Worm (Caenorhabditis elegans) whole organism, L4/young adult: ENCODE measurements around the gene sru-13.

Experiments
- W03F9.2 ChIP-seq: fragments of 150-350 bp; optimal IDR thresholded peaks from 2 replicates; lab custom pipeline; 2014; ENCODE audit warnings: missing biosample characterization, missing genetic modification characterization
- dao-5 ChIP-seq: sonication (generic microtip); optimal IDR thresholded peaks from 2 replicates; lab custom pipeline; 2016; ENCODE audit warnings: missing genotype, missing genetic modification characterization, moderate library complexity, missing compliant biosample characterization
- him-1 ChIP-seq: sonication (generic microtip); optimal IDR thresholded peaks from 2 replicates; lab custom pipeline; 2016; ENCODE audit warnings: missing genotype, missing genetic modification reagents, missing genetic modification characterization, missing compliant biosample characterization

The sru-13 gene

ce11 chrIV:12522521-12522920 is at the start of gene sru-13:
TSS of gene sru-13 (minus strand) at chrIV:12522621.
- TF ChIP-seq dao-5 (tag; lab: Kevin White, UChicago) (no peak), him-1 (no peak), W03F9.2 (tag; lab: Kevin White, UChicago) (no peak)

DNA sequence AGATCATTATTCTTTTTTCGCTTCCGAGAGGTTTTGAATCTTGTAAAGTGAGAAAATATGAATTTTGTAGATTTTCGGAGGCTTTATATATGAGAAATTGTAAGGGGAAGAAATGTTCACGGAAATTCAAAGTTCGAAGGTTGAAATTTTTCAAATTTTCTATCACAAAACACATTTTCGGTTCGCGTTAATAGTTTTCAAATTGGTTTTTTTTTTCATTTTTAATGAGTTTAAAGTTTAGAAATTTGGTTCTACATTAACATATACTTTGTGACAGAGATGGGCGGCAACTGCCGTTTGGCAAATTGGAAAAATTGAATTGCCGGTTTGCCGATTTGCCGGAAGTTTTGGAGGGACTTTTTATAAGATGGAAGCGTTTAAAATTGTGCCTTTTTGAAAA is 48.6 kb upstream of the sru-13 start, which contains the start of gene K08E7.4:
K08E7.4 (minus strand) TSS at position 101 of the 400 bp plus-strand sequence.
- TF ChIP-seq dao-5 (tag; lab: Kevin White, UChicago) (no peak), W03F9.2 (tag; lab: Kevin White, UChicago) (no peak), him-1 (no peak)

DNA sequence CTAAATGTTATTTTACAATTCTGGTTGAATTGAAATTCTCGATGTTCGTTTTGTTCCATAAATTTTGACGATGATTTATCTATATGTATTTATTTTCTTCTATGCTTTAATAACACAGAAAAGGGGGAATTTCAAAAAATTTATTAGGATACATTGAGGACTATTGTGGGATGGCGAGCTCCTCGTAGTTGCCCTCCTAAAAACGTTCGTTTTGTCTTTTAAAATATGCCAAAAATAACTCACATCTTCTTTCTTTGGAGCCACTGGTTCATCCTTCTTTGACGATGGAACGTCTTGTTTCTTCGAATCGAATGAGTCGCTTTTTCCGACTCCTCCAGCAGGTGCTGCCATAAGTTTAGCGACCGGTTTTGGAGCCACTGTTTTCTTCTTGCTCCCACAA is 48.1 kb upstream of the sru-13 start:
- no peak for TF ChIP-seq dao-5 (tag; lab: Kevin White, UChicago)
- no peak for TF ChIP-seq W03F9.2 (tag; lab: Kevin White, UChicago)
- no peak for TF ChIP-seq him-1

DNA sequence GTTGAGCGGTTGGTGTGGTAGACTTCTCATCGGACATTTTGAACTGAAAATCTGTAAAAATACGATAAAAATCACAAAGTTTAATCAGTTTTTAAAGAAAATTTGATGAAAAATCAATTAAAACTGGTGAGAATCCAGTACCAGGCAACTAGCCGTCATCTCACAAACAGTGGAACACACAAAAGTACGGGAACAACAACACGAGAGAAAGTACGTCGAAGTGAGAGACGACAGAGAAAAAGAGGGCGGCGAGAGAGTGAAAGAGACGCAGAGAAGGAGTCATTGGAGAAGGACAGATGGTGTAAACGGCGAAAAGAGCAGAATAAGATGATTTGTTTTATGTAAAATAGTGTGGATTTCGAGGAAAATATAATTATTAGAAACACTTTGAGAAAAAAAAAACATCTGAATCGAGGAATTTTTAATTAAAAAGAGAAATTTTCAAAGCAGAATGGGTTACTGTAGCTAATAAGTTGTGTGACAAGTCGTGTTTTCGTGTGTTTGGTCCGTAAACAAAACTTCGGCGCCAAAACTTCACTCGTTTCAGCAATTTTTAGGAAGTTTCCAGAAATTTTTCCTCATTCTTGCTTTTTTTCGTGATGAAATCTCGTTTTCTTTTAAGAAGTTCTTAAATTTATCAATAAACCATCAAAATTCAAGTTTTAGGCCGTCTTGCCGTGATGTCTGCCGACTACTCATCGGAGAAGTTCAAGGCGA is 44.9 kb upstream of the sru-13 start, which contains the start of the genes hsb-1 and let-99:
hsb-1 (minus strand) TSS at position 51 of the 717 bp plus-strand sequence.
let-99 (plus strand) TSS at position 667 of the 717 bp plus-strand sequence.
- peak; percentile 41 for TF ChIP-seq W03F9.2 (tag; lab: Kevin White, UChicago)
- TF ChIP-seq dao-5 (tag; lab: Kevin White, UChicago), result no peak

ce11 chrIV:12565933-12566540 is 43.6 kb upstream of the sru-13 start, which contains the start of gene eak-7:
TSS of gene eak-7 (minus strand) at chrIV:12565983.
- no peak for TF ChIP-seq dao-5 (tag; lab: Kevin White, UChicago)

DNA sequence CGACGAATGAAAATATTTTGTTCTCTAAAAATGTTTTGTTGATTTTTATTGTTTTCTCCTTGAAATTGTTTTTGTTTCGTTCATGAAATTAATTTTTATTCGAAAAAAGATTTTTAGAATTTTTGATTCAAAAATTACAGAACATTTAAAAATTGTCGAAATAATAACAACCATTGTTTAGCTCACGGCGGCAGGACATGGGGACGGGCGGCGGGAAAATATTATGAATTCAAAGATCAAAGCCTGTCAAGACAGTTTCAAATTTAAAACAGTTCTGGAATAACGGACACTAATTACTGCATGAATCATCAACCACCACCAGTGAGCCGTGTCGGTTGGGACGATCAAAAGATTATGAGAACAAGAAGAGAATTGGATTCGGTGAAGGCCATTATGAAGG is 38.1 kb upstream of the sru-13 start, which contains the start of gene snb-7:
snb-7 (plus strand) TSS at position 301 of the 400 bp plus-strand sequence.
- TF ChIP-seq W03F9.2 (tag; lab: Kevin White, UChicago), result no peak

DNA sequence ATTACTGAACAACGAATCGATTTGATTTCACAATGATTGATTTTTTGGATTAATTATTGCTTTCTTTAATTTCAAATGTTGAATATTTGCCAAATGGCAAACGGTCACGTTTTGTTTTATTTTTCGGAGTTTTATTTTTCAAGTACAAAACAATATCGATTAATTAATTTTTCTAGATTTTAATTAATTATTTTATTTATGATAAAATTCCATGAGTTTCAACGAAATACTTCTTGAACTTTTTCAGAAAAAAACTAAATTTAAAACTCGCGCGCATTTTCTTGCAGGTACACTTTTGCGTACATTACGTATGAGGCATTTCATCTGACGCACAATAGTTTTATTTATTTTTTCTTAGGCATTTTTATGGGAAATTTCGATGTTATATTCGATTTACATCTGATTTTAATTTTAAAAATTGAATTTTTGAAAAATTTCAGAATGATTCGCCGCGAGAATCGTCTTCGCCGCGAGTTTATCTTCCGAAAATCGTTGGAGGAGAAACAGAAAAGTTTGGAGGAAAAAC is 36.6 kb upstream of the sru-13 start, which contains the start of the genes ZK795.2 and ZK795.3:
ZK795.2 (minus strand) TSS at position 51 of the 526 bp plus-strand sequence.
ZK795.3 (plus strand) TSS at position 441 of the 526 bp plus-strand sequence.
- TF ChIP-seq him-1 (no peak), W03F9.2 (tag; lab: Kevin White, UChicago) (peak; percentile 70), dao-5 (tag; lab: Kevin White, UChicago) (no peak)

DNA sequence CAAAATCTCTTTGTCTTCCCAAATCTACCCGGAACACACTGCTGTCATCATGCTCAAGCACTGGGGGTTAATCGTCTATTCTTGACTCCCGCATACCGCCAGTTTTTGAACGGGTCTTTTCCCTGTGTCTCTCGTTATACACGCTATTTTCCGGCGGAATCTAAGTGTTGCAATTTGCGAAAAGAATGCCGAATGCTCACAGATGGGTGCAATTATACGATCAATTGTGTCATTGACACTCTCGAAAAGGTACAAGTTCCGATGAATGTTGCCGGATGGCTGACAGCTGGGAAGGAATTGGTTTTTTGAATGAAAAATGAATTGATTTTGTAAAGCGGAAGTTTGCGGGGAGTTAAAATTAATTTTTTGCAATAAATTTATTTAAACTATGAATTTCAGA is 29.5 kb upstream of the sru-13 start:
- TF ChIP-seq dao-5 (tag; lab: Kevin White, UChicago), result no peak
- no peak for TF ChIP-seq him-1
- no peak for TF ChIP-seq W03F9.2 (tag; lab: Kevin White, UChicago)

ce11 chrIV:12549014-12549413 is 26.6 kb upstream of the sru-13 start:
- TF ChIP-seq W03F9.2 (tag; lab: Kevin White, UChicago) (no peak), him-1 (no peak), dao-5 (tag; lab: Kevin White, UChicago) (no peak)

ce11 chrIV:12547824-12548223 is 25.4 kb upstream of the sru-13 start, which contains the start of gene ipmk-1:
TSS of gene ipmk-1 (plus strand) at chrIV:12548124.
- no peak for TF ChIP-seq W03F9.2 (tag; lab: Kevin White, UChicago)
- no peak for TF ChIP-seq him-1
- no peak for TF ChIP-seq dao-5 (tag; lab: Kevin White, UChicago)

DNA sequence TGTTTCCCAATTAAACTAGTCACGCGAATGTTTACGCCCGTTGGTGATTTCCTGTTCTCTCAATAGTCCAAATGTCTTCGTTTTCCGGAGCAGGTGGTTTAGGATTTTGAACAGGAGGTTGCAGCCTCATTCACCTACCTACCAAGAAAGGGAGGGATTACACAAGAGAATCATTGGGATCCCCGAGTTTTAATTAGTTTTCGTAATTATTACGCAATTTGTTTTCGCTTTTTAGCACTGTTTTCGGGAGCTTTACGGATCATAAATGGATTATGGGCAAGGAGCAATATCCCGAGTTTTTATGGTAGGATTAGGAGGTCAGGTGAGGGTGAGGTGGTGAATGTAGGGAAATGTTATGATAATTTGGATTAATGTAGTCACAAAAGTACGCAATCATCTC is 23.5 kb upstream of the sru-13 start:
- TF ChIP-seq W03F9.2 (tag; lab: Kevin White, UChicago) (no peak), him-1 (no peak), dao-5 (tag; lab: Kevin White, UChicago) (no peak)

ce11 chrIV:12545393-12545792 is 23.0 kb upstream of the sru-13 start:
- no peak for TF ChIP-seq him-1
- no peak for TF ChIP-seq W03F9.2 (tag; lab: Kevin White, UChicago)
- TF ChIP-seq dao-5 (tag; lab: Kevin White, UChicago), result no peak

- TF ChIP-seq him-1 (no peak), dao-5 (tag; lab: Kevin White, UChicago) (no peak), W03F9.2 (tag; lab: Kevin White, UChicago) (no peak)
Measured at ce11 chrIV:12544624-12545023, 22.2 kb upstream of the sru-13 start.

DNA sequence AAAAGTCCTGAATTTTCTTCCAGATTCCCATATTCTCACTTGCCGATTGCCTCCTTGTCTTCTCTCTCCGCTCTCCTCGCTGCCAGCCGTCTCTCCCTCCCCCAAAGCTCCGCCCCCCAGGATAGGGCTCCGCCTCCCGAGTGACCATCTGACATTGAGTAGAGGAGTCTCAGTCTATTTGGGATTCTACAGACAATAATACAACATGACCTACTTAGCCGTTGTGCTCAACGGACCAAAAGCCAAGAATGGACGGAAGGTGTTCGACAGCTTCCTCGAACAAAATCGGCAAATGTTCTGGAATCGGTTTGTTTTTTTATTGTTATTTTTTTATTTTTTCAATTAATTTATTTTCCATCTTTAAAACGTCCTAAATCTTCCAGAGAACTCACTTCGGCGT is 19.6 kb upstream of the sru-13 start, which contains the start of gene ham-1:
ham-1 (plus strand) TSS at position 173 of the 400 bp plus-strand sequence.
- TF ChIP-seq him-1 (no peak), dao-5 (tag; lab: Kevin White, UChicago) (no peak), W03F9.2 (tag; lab: Kevin White, UChicago) (no peak)
